Worm (Caenorhabditis elegans): ENCODE measurements around the gene tba-9.

DNA sequence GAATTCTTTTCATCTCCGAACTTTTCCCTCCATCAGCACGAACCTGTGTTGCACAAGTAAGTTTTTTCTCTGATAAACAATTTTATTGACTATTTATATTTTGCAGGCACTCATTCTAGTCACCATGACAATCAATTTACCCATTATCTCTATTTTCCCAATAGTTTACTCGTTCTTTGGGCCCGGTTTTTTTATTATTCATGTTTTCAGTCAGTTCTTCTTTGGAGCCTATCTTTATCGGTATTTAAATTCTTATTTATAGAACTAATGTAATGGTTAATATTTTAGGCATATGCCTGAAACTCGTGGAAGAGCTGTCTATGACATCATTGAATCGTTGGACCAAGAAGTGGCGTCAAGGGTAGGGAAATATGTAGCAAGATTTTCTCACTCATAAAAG lies 32.4 kb downstream of the tba-9 start:
- TF ChIP-seq W03F9.2 (tag; optimal IDR thresholded peaks at IDR 0.05), result no peak
- no peak for TF ChIP-seq him-1 (tag; optimal IDR thresholded peaks at IDR 0.05)
- TF ChIP-seq dao-5 (tag; optimal IDR thresholded peaks at IDR 0.05), result no peak
